Fruit fly (Drosophila melanogaster): Measurements from ENCODE around the gene Sgsh.

The Sgsh gene

DNA sequence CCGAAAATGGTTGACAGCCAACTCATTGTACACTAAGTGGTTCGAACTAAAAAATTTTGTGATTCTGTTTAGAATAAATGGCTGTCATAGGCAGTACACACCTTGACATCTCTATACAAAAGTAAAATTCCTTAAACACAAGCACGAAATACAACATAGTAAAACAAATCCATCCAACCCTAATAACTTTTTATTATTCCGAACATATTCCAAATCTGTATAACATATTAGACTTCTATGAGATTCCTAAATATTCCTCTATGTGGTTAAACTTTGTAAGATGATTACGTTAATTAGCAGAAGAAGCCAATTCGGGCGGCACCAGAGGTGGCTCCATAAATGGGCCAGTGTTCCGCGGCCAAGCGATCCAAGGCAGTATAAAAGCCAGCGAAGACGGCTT lies 10.6 kb downstream of the Sgsh start, which contains the start of gene CG14294:
Gene CG14294 (minus strand): TSS at position 101 of the 400 bp plus-strand sequence.
- TF ChIP-seq insv (optimal IDR thresholded peaks at IDR 0.05) (no peak), ttk (optimal IDR thresholded peaks at IDR 0.05) (no peak), Sin3A (optimal IDR thresholded peaks at IDR 0.05) (no peak), Myc (optimal IDR thresholded peaks at IDR 0.05) (no peak), h (optimal IDR thresholded peaks at IDR 0.05) (no peak), psq (optimal IDR thresholded peaks at IDR 0.05) (no peak)

DNA sequence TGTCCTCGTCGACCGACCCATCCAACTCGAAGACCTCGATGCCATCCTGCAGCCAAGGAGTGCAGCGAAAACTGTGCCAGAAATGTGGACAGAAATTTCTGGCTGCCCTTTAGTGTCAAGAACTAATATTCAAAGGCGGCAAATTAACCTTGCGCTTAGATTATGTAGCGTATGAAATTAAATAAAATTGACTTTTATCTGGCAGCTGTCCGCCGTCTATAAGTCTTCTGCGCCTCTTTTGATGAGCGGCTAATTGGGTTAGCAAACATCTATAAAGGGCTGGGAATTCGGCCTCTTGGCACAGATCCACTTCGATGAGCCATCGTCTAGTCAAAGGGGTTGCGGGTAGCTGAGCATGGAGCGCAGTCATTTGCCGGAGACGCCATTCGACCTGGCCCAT lies 13.6 kb downstream of the Sgsh start, which contains the start of gene Rh2:
Gene Rh2 (plus strand): TSS at position 301 of the 400 bp plus-strand sequence.
- TF ChIP-seq insv (optimal IDR thresholded peaks at IDR 0.05) = no peak
- TF ChIP-seq Myc (optimal IDR thresholded peaks at IDR 0.05) = no peak
- TF ChIP-seq Sin3A (optimal IDR thresholded peaks at IDR 0.05) = no peak
- no peak for TF ChIP-seq h (optimal IDR thresholded peaks at IDR 0.05)
- no peak for TF ChIP-seq ttk (optimal IDR thresholded peaks at IDR 0.05)
- TF ChIP-seq psq (optimal IDR thresholded peaks at IDR 0.05) = no peak

DNA sequence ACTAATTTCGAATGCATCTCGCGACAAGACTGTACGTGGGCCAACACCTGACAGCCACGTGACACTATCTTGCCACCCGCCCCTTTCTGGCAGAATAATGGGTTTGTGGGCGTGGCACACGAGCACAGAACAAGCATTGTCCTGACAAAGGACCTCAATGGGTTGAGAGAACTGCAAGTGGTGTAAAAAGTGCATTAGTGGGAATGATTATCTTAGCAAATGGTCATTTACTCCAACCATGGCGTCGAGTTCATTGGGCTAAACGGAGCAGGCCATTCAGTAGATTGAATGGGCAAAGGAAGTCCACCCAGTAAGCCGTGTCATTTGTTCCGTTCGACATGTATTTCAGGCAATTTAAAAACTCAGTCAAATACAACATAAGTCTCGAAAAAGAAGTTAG lies 14.9 kb downstream of the Sgsh start, which contains the start of gene CG14297:
Gene CG14297 (plus strand): TSS at position 301 of the 400 bp plus-strand sequence.
- TF ChIP-seq Myc (optimal IDR thresholded peaks at IDR 0.05) (no peak), Sin3A (optimal IDR thresholded peaks at IDR 0.05) (no peak), h (optimal IDR thresholded peaks at IDR 0.05) (no peak), psq (optimal IDR thresholded peaks at IDR 0.05) (no peak), insv (optimal IDR thresholded peaks at IDR 0.05) (no peak), ttk (optimal IDR thresholded peaks at IDR 0.05) (no peak)

DNA sequence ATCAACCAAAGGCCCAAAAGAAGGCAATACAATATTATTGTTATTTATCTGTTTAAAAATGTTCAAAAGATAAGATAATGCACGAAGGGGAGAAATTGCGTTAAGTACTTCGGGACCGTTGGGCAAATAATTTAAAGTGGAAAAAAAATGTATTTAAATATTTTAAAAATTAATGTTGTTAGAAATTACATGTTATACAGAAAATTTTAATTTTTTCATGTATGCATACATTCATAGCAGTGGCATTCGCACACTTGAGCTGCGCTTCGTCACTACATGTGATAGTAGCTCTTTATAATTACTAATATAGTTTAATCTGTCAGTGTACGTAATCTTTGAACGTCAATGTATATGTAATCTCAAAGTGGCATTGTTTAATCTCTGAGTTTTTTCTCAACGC lies 17.5 kb downstream of the Sgsh start:
- no peak for TF ChIP-seq Sin3A (optimal IDR thresholded peaks at IDR 0.05)
- no peak for TF ChIP-seq h (optimal IDR thresholded peaks at IDR 0.05)
- no peak for TF ChIP-seq psq (optimal IDR thresholded peaks at IDR 0.05)
- no peak for TF ChIP-seq Myc (optimal IDR thresholded peaks at IDR 0.05)
- TF ChIP-seq insv (optimal IDR thresholded peaks at IDR 0.05) = no peak
- TF ChIP-seq ttk (optimal IDR thresholded peaks at IDR 0.05) = no peak

DNA sequence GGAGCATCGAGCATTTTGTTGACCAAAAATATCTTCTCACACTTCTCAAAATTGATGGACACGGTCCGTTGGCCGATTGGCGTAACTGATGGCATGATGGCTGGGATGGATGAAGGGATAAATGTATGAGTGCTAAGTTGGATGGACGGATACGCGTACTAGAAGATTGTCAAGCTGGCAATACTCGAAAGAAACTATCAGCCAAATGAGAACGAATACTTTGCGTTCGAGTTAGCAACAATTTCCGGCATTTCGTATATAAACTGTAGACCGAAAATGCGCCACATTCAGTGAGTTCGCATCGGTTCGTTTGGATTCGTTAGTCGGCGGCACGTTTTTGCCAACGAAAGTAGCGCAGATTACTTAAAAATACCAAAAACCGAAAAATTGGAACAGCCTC lies 37.5 kb downstream of the Sgsh start, which contains the start of gene CG14298:
Gene CG14298 (plus strand): TSS at position 301 of the 400 bp plus-strand sequence.
- no peak for TF ChIP-seq Sin3A (optimal IDR thresholded peaks at IDR 0.05)
- TF ChIP-seq insv (optimal IDR thresholded peaks at IDR 0.05) = no peak
